Worm (Caenorhabditis elegans) whole organism, mixed stage, embryonic: ENCODE data around the gene H11L12.1.

Experiments
- M03D4.4 ChIP-seq: sonication (generic microtip); optimal IDR thresholded peaks from 2 replicates; lab custom pipeline; 2017; ENCODE audit warnings: mild to moderate bottlenecking, missing genetic modification characterization, missing compliant biosample characterization
- bed-3 ChIP-seq: fragments of 200-800 bp; sonication (Bioruptor generic); optimal IDR thresholded peaks from 3 replicates; lab custom pipeline; 2018; ENCODE audit warnings: mild to moderate bottlenecking, missing genetic modification characterization, moderate library complexity, missing compliant biosample characterization
- blmp-1 ChIP-seq: fragments of 150-350 bp; optimal IDR thresholded peaks from 2 replicates; lab custom pipeline; 2014; ENCODE audit warnings: missing biosample characterization, missing genetic modification characterization
- ceh-39 ChIP-seq: fragments of 150-350 bp; optimal IDR thresholded peaks from 2 replicates; lab custom pipeline; 2014; ENCODE audit warnings: missing biosample characterization, missing genetic modification characterization
- ceh-43 ChIP-seq: fragments of 200-800 bp; sonication (Bioruptor generic); optimal IDR thresholded peaks from 2 replicates; lab custom pipeline; 2018; ENCODE audit warnings: mild to moderate bottlenecking, missing genetic modification characterization, moderate library complexity, missing compliant biosample characterization
- ceh-83 ChIP-seq: fragments of 200-800 bp; sonication (Bioruptor generic); optimal IDR thresholded peaks from 2 replicates; lab custom pipeline; 2018; ENCODE audit warnings: mild to moderate bottlenecking, missing genetic modification characterization, missing compliant biosample characterization
- ces-1 ChIP-seq: fragments of 150-350 bp; optimal IDR thresholded peaks from 2 replicates; lab custom pipeline; 2014; ENCODE audit warnings: missing biosample characterization, missing genetic modification reagents, missing genetic modification characterization
- drap-1 ChIP-seq: fragments of 200-800 bp; sonication (Bioruptor generic); optimal IDR thresholded peaks from 3 replicates; lab custom pipeline; 2018; ENCODE audit warnings: mild to moderate bottlenecking, missing genetic modification characterization, missing compliant biosample characterization
- elt-1 ChIP-seq: sonication (generic microtip); optimal IDR thresholded peaks from 2 replicates; lab custom pipeline; 2017; ENCODE audit warnings: missing genetic modification characterization, mild to moderate bottlenecking, missing compliant biosample characterization, antibody characterized with exemption, moderate library complexity, borderline replicate concordance; ENCODE audit not compliant: insufficient read depth
- elt-3 ChIP-seq: fragments of 150-350 bp; optimal IDR thresholded peaks from 2 replicates; lab custom pipeline; 2014; ENCODE audit warnings: missing biosample characterization, missing genetic modification characterization
- flh-1 ChIP-seq: fragments of 200-800 bp; sonication (Bioruptor generic); optimal IDR thresholded peaks from 2 replicates; lab custom pipeline; 2018; ENCODE audit warnings: mild to moderate bottlenecking, missing genetic modification characterization, moderate library complexity, missing compliant biosample characterization
- ham-2 ChIP-seq: fragments of 200-800 bp; sonication (Bioruptor generic); optimal IDR thresholded peaks from 2 replicates; lab custom pipeline; 2018; ENCODE audit warnings: mild to moderate bottlenecking, missing genetic modification characterization, missing compliant biosample characterization
- hlh-1 ChIP-seq: fragments of 150-350 bp; optimal IDR thresholded peaks from 2 replicates; lab custom pipeline; 2014; ENCODE audit warnings: missing biosample characterization, missing genetic modification reagents, missing genetic modification characterization
- lin-13 ChIP-seq: fragments of 150-350 bp; optimal IDR thresholded peaks from 2 replicates; lab custom pipeline; 2014; ENCODE audit warnings: missing biosample characterization, missing genetic modification characterization
- lin-32 ChIP-seq: fragments of 200-800 bp; sonication (Bioruptor generic); optimal IDR thresholded peaks from 2 replicates; lab custom pipeline; 2018; ENCODE audit warnings: mild to moderate bottlenecking, missing genetic modification characterization, missing compliant biosample characterization
- lsy-2 ChIP-seq: fragments of 150-350 bp; optimal IDR thresholded peaks from 2 replicates; lab custom pipeline; 2014; ENCODE audit warnings: missing biosample characterization, missing genetic modification characterization
- mab-5 ChIP-seq: fragments of 150-350 bp; optimal IDR thresholded peaks from 2 replicates; lab custom pipeline; 2014; ENCODE audit warnings: missing biosample characterization, missing genetic modification characterization
- mep-1 ChIP-seq: fragments of 150-350 bp; optimal IDR thresholded peaks from 2 replicates; lab custom pipeline; 2017; ENCODE audit warnings: missing biosample characterization, missing genetic modification reagents, missing genetic modification characterization, inconsistent platforms
- mls-2 ChIP-seq: sonication (generic microtip); optimal IDR thresholded peaks from 2 replicates; lab custom pipeline; 2016; ENCODE audit warnings: mild to moderate bottlenecking, missing genetic modification characterization, moderate library complexity, missing compliant biosample characterization
- nhr-2 ChIP-seq: fragments of 150-350 bp; optimal IDR thresholded peaks from 2 replicates; lab custom pipeline; 2014; ENCODE audit warnings: missing biosample characterization, missing genetic modification characterization
- nhr-237 ChIP-seq: fragments of 150-350 bp; optimal IDR thresholded peaks from 2 replicates; lab custom pipeline; 2014; ENCODE audit warnings: missing biosample characterization, missing genetic modification characterization
- nhr-28 ChIP-seq: fragments of 150-350 bp; optimal IDR thresholded peaks from 2 replicates; lab custom pipeline; 2014; ENCODE audit warnings: missing biosample characterization, missing genetic modification characterization
- nhr-76 ChIP-seq: sonication (generic microtip); optimal IDR thresholded peaks from 2 replicates; lab custom pipeline; 2017; ENCODE audit warnings: missing biosample characterization, missing genetic modification characterization
- pha-4 ChIP-seq: fragments of 150-350 bp; optimal IDR thresholded peaks from 2 replicates; lab custom pipeline; 2018; ENCODE audit warnings: missing biosample characterization, missing genetic modification reagents, missing genetic modification characterization
- sem-2 ChIP-seq: fragments of 200-800 bp; sonication (Bioruptor generic); optimal IDR thresholded peaks from 2 replicates; lab custom pipeline; 2018; ENCODE audit warnings: mild to moderate bottlenecking, missing genetic modification characterization, missing compliant biosample characterization
- snpc-4 ChIP-seq: fragments of 150-350 bp; optimal IDR thresholded peaks from 2 replicates; lab custom pipeline; 2014; ENCODE audit warnings: missing biosample characterization, missing genetic modification characterization
- sptf-1 ChIP-seq: sonication (generic microtip); optimal IDR thresholded peaks from 2 replicates; lab custom pipeline; 2017; ENCODE audit warnings: mild to moderate bottlenecking, missing genetic modification characterization, moderate library complexity, missing compliant biosample characterization
- unc-120 ChIP-seq: sonication (generic microtip); optimal IDR thresholded peaks from 2 replicates; lab custom pipeline; 2017; ENCODE audit warnings: missing genetic modification characterization, missing compliant biosample characterization; ENCODE audit not compliant: poor library complexity, severe bottlenecking
- unc-39 ChIP-seq: fragments of 150-350 bp; optimal IDR thresholded peaks from 2 replicates; lab custom pipeline; 2014; ENCODE audit warnings: missing biosample characterization, missing genetic modification characterization
- unc-62 ChIP-seq: fragments of 150-350 bp; optimal IDR thresholded peaks from 2 replicates; lab custom pipeline; 2014; ENCODE audit warnings: missing biosample characterization, missing genetic modification reagents, missing genetic modification characterization
- zip-8 ChIP-seq: fragments of 150-350 bp; optimal IDR thresholded peaks from 2 replicates; lab custom pipeline; 2014; ENCODE audit warnings: missing biosample characterization, missing genetic modification characterization
- ztf-11 ChIP-seq: fragments of 150-350 bp; optimal IDR thresholded peaks from 2 replicates; lab custom pipeline; 2014; ENCODE audit warnings: missing biosample characterization, missing genetic modification characterization

The H11L12.1 gene

DNA sequence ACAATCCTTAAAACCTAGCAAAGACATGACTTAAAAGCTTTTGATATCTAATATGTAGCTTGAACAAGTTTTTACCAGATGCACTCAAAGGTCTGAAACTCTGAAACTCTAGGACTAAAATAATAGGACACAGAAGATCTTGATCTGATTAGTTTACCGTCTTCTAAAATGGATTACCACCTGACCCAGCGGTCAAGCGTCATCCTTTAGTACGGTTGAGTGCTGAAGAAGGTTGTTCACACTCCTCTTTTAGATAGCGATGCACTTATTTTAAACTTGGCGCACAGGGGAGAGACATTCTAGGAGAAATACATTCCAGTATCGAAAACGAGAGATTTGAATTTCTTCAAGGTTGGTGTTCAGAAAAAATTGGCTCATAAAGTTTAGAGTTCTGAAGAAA lies 27.8 kb downstream of the H11L12.1 start:
- TF ChIP-seq mep-1 (no peak), blmp-1 (tag; lab: Kevin White, UChicago) (no peak)

DNA sequence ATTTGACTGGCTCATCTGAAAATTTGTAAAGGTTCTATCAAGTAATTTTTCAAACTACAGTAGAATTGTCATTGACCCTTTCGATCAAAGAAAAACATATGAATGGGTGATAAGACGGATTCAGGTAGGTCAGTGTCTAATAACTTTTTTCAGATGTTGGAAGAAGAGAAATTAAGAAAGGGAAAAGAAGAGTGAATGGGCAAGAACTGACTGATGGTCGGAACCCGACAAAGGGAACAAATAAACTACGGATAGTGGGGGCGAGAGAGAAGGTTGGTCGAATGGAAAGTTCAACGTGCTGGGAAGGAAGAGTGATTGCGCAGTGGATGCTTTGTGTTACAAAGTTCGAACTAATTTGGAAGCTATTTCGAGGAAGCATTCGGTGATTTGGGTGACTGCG lies 29.2 kb downstream of the H11L12.1 start:
- TF ChIP-seq bed-3 (GFP tag; lab: Kevin White, UChicago), result no peak
- no peak for TF ChIP-seq elt-1
- TF ChIP-seq pha-4 (tag; lab: Kevin White, UChicago), result no peak
- TF ChIP-seq flh-1 (GFP tag; lab: Kevin White, UChicago), result no peak
- no peak for TF ChIP-seq unc-120
- TF ChIP-seq ceh-83 (GFP tag; lab: Kevin White, UChicago), result no peak
- TF ChIP-seq sem-2 (GFP tag; lab: Kevin White, UChicago), result no peak
- TF ChIP-seq nhr-28, result no peak
- TF ChIP-seq ceh-39, result no peak
- no peak for TF ChIP-seq hlh-1 (tag; lab: Kevin White, UChicago)
- TF ChIP-seq drap-1 (GFP tag; lab: Kevin White, UChicago), result no peak
- TF ChIP-seq lin-32 (GFP tag; lab: Kevin White, UChicago), result no peak
- no peak for TF ChIP-seq lin-13 (tag; lab: Kevin White, UChicago)
- TF ChIP-seq mep-1, result no peak
- TF ChIP-seq blmp-1 (tag; lab: Kevin White, UChicago), result no peak
- TF ChIP-seq snpc-4 (tag; lab: Kevin White, UChicago), result no peak
- no peak for TF ChIP-seq unc-39 (tag; lab: Kevin White, UChicago)

DNA sequence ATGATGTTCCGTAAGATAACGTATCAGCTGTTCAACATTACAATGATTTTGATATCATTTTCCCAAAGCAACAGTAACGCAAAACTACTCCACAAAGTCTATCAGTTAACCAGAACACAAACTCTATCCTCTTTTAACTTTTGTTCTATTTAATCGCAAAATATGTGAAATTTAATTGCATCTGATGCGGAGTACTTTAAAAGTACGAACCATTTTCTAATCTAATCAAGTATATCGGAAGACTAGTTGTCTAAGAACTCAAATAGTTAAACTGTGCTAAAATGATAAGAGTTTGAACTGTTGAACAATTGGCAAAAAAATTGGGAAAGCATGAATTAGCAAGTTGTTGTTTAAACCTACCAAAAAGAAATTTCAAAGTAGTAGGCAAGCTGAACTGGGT lies 30.0 kb downstream of the H11L12.1 start:
- TF ChIP-seq unc-62, result no peak
- no peak for TF ChIP-seq lin-32 (GFP tag; lab: Kevin White, UChicago)
- TF ChIP-seq snpc-4 (tag; lab: Kevin White, UChicago), result no peak
- TF ChIP-seq ceh-43 (GFP tag; lab: Kevin White, UChicago), result no peak
- no peak for TF ChIP-seq ham-2
- no peak for TF ChIP-seq unc-39 (tag; lab: Kevin White, UChicago)
- no peak for TF ChIP-seq lin-13 (tag; lab: Kevin White, UChicago)
- TF ChIP-seq lsy-2 (tag; lab: Kevin White, UChicago), result no peak
- no peak for TF ChIP-seq mep-1
- no peak for TF ChIP-seq ces-1 (GFP tag; lab: Kevin White, UChicago)
- no peak for TF ChIP-seq M03D4.4
- no peak for TF ChIP-seq sptf-1 (tag; lab: Kevin White, UChicago)
- TF ChIP-seq drap-1 (GFP tag; lab: Kevin White, UChicago), result no peak
- TF ChIP-seq ztf-11 (tag; lab: Kevin White, UChicago), result no peak
- no peak for TF ChIP-seq flh-1 (GFP tag; lab: Kevin White, UChicago)
- no peak for TF ChIP-seq nhr-2 (tag; lab: Kevin White, UChicago)
- no peak for TF ChIP-seq ceh-83 (GFP tag; lab: Kevin White, UChicago)
- TF ChIP-seq hlh-1 (tag; lab: Kevin White, UChicago), result no peak
- no peak for TF ChIP-seq blmp-1 (tag; lab: Kevin White, UChicago)
- TF ChIP-seq sem-2 (GFP tag; lab: Kevin White, UChicago), result no peak

DNA sequence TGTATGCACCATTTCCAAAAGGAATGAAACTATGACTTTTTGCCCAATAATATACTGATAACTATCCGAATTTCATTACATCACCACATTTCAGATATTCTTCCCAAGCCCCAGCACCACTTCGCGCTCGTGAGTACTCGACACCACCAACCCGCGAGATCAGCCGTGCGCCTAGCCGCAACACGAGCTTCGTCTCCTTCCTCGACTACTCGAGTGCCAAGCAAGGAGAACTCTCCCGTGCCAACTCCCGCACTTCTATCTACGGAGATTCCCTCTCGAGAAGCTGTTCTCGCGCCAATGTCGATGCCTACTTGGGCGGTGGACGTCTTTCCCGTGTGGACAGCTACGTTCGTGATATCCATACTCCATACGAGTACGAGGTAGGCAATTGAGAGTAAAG lies 34.8 kb downstream of the H11L12.1 start:
- no peak for TF ChIP-seq nhr-76
- TF ChIP-seq mep-1, result no peak
- TF ChIP-seq elt-3 (tag; lab: Kevin White, UChicago), result no peak
- no peak for TF ChIP-seq drap-1 (GFP tag; lab: Kevin White, UChicago)
- TF ChIP-seq nhr-2 (tag; lab: Kevin White, UChicago), result no peak
- TF ChIP-seq elt-1, result no peak
- TF ChIP-seq mls-2, result no peak
- TF ChIP-seq ceh-43 (GFP tag; lab: Kevin White, UChicago), result no peak
- no peak for TF ChIP-seq sem-2 (GFP tag; lab: Kevin White, UChicago)
- TF ChIP-seq blmp-1 (tag; lab: Kevin White, UChicago), result no peak
- no peak for TF ChIP-seq zip-8 (tag; lab: Kevin White, UChicago)
- TF ChIP-seq ham-2, result no peak
- TF ChIP-seq, all 35 proteins: peak for 0

DNA sequence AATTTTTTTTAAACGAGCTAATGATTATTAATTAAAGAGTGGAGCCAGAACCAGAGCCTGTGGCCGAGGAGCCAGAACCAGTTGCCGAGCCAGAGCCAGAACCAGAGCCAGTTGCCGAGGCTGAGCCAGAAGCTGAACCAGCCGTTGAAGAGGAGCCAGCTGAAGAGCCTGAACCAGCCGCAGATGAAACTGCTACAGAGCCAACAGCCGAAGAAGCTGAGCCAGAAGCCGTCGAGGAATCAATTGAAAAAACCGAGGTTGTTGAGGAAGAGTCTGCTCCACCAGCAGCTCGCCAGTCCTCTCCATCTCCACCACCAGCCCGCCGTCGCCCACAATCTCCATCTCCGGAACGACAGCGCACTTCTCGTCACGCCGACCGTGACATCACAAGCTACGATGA lies 35.8 kb downstream of the H11L12.1 start:
- TF ChIP-seq sptf-1 (tag; lab: Kevin White, UChicago), result no peak
- no peak for TF ChIP-seq lsy-2 (tag; lab: Kevin White, UChicago)
- no peak for TF ChIP-seq nhr-76
- TF ChIP-seq drap-1 (GFP tag; lab: Kevin White, UChicago), result no peak
- no peak for TF ChIP-seq lin-32 (GFP tag; lab: Kevin White, UChicago)
- TF ChIP-seq snpc-4 (tag; lab: Kevin White, UChicago), result no peak
- TF ChIP-seq sem-2 (GFP tag; lab: Kevin White, UChicago), result no peak
- TF ChIP-seq nhr-2 (tag; lab: Kevin White, UChicago), result no peak
- TF ChIP-seq ztf-11 (tag; lab: Kevin White, UChicago), result no peak
- no peak for TF ChIP-seq ceh-83 (GFP tag; lab: Kevin White, UChicago)
- TF ChIP-seq nhr-237, result no peak
- TF ChIP-seq zip-8 (tag; lab: Kevin White, UChicago), result no peak
- TF ChIP-seq unc-120, result no peak
- no peak for TF ChIP-seq lin-13 (tag; lab: Kevin White, UChicago)
- no peak for TF ChIP-seq unc-39 (tag; lab: Kevin White, UChicago)
- no peak for TF ChIP-seq elt-3 (tag; lab: Kevin White, UChicago)
- no peak for TF ChIP-seq bed-3 (GFP tag; lab: Kevin White, UChicago)
- TF ChIP-seq nhr-28, result no peak
- no peak for TF ChIP-seq ham-2
- TF ChIP-seq mab-5 (tag; lab: Kevin White, UChicago), result no peak
